Fruit fly (Drosophila melanogaster) whole organism, embryonic: ENCODE measurements around the gene hiro.

Experiments used
- Blimp-1 ChIP-seq: fragments of 200-800 bp; sonication (Bioruptor generic); optimal IDR thresholded peaks from 3 replicates; lab custom pipeline; 2018; ENCODE audit warnings: missing biosample characterization, missing genetic modification characterization, mild to moderate bottlenecking, moderate library complexity, missing genetic modification reagents
- CG10431 ChIP-seq: fragments of 200-800 bp; sonication (Bioruptor generic); optimal IDR thresholded peaks from 3 replicates; lab custom pipeline; 2018; ENCODE audit warnings: missing biosample characterization, mild to moderate bottlenecking, missing genetic modification characterization
- CG10979 ChIP-seq: fragments of 200-800 bp; sonication (Bioruptor generic); optimal IDR thresholded peaks from 2 replicates; lab custom pipeline; 2018; ENCODE audit warnings: missing biosample characterization, mild to moderate bottlenecking, missing genetic modification characterization, moderate library complexity
- CG11504 ChIP-seq: fragments of 200-800 bp; sonication (Bioruptor generic); optimal IDR thresholded peaks from 3 replicates; lab custom pipeline; 2019; ENCODE audit warnings: missing biosample characterization, mild to moderate bottlenecking, missing genetic modification characterization, moderate library complexity
- CG1233 ChIP-seq: fragments of 200-800 bp; sonication (Bioruptor generic); optimal IDR thresholded peaks from 4 replicates; lab custom pipeline; 2018; ENCODE audit warnings: missing biosample characterization, mild to moderate bottlenecking, missing genetic modification characterization
- CG16815 ChIP-seq: fragments of 200-800 bp; sonication (Bioruptor generic); optimal IDR thresholded peaks from 3 replicates; lab custom pipeline; 2017; ENCODE audit warnings: missing biosample characterization, mild to moderate bottlenecking, missing genetic modification characterization
- CG17829 ChIP-seq: fragments of 200-800 bp; optimal IDR thresholded peaks from 2 replicates; lab custom pipeline; 2019; ENCODE audit warnings: missing biosample characterization, mild to moderate bottlenecking, missing genetic modification characterization, moderate library complexity
- CG2199 ChIP-seq: fragments of 200-800 bp; sonication (Bioruptor generic); IDR thresholded peaks from 3 replicates; pipeline ENCODE4 v1.3.6; 2022; ENCODE audit warnings: missing biosample characterization, missing genetic modification characterization
- CG2678 ChIP-seq: fragments of 200-800 bp; sonication (Bioruptor generic); optimal IDR thresholded peaks from 3 replicates; lab custom pipeline; 2019; ENCODE audit warnings: missing biosample characterization, mild to moderate bottlenecking, missing genetic modification characterization, moderate library complexity
- CG2712 ChIP-seq: fragments of 200-800 bp; optimal IDR thresholded peaks from 3 replicates; lab custom pipeline; 2019; ENCODE audit warnings: missing biosample characterization, mild to moderate bottlenecking, missing genetic modification characterization, moderate library complexity
- CG31441 ChIP-seq: fragments of 200-800 bp; sonication (Bioruptor generic); IDR thresholded peaks from 2 replicates; pipeline ENCODE4 v1.3.6; 2022; ENCODE audit warnings: missing biosample characterization, missing genetic modification characterization
- CG32767 ChIP-seq: fragments of 200-800 bp; sonication (Bioruptor generic); IDR thresholded peaks from 2 replicates; pipeline ENCODE4 v1.3.6; 2022; ENCODE audit warnings: missing biosample characterization, missing genetic modification characterization
- CG6254 ChIP-seq: fragments of 200-800 bp; sonication (Bioruptor generic); optimal IDR thresholded peaks from 3 replicates; lab custom pipeline; 2017; ENCODE audit warnings: mild to moderate bottlenecking, missing biosample characterization, missing genetic modification reagents, missing genetic modification characterization
- CG6854 ChIP-seq: fragments of 200-800 bp; sonication (Bioruptor generic); optimal IDR thresholded peaks from 3 replicates; lab custom pipeline; 2017; ENCODE audit warnings: missing biosample characterization, mild to moderate bottlenecking, missing genetic modification characterization
- CG7556 ChIP-seq: fragments of 200-800 bp; sonication (Bioruptor generic); optimal IDR thresholded peaks from 2 replicates; lab custom pipeline; 2017; ENCODE audit warnings: missing biosample characterization, mild to moderate bottlenecking, missing genetic modification characterization
- CG7987 ChIP-seq: fragments of 200-800 bp; sonication (Bioruptor generic); optimal IDR thresholded peaks from 2 replicates; lab custom pipeline; 2018; ENCODE audit warnings: missing biosample characterization, mild to moderate bottlenecking, missing genetic modification characterization, moderate library complexity
- CG8359 ChIP-seq: fragments of 200-800 bp; sonication (Bioruptor generic); optimal IDR thresholded peaks from 2 replicates; lab custom pipeline; 2017; ENCODE audit warnings: missing biosample characterization, mild to moderate bottlenecking, missing genetic modification characterization, borderline replicate concordance
- CG9727 ChIP-seq: fragments of 200-800 bp; sonication (Bioruptor generic); optimal IDR thresholded peaks from 3 replicates; lab custom pipeline; 2017; ENCODE audit warnings: missing biosample characterization, mild to moderate bottlenecking, missing genetic modification characterization
- Drgx ChIP-seq: fragments of 200-800 bp; sonication (Bioruptor generic); IDR thresholded peaks from 2 replicates; pipeline ENCODE4 v1.3.6; 2022; ENCODE audit warnings: missing biosample characterization, missing genetic modification characterization
- Ets97D ChIP-seq: fragments of 200-800 bp; sonication (Bioruptor generic); optimal IDR thresholded peaks from 3 replicates; lab custom pipeline; 2016; ENCODE audit warnings: missing biosample characterization, missing genetic modification characterization
- Fer1 ChIP-seq: fragments of 200-800 bp; sonication (Bioruptor generic); optimal IDR thresholded peaks from 2 replicates; lab custom pipeline; 2017; ENCODE audit warnings: missing biosample characterization, mild to moderate bottlenecking, missing genetic modification characterization
- HLHmδ ChIP-seq: fragments of 200-800 bp; sonication (Bioruptor generic); optimal IDR thresholded peaks from 2 replicates; lab custom pipeline; 2018; ENCODE audit warnings: missing biosample characterization, mild to moderate bottlenecking, missing genetic modification characterization, moderate library complexity
- Hmx ChIP-seq: fragments of 200-800 bp; sonication (Bioruptor generic); optimal IDR thresholded peaks from 2 replicates; lab custom pipeline; 2016; ENCODE audit warnings: missing biosample characterization, missing genetic modification characterization
- PHDP ChIP-seq: fragments of 200-800 bp; sonication (Bioruptor generic); optimal IDR thresholded peaks from 3 replicates; lab custom pipeline; 2018; ENCODE audit warnings: missing biosample characterization, mild to moderate bottlenecking, missing genetic modification characterization, moderate library complexity
- Six4 ChIP-seq: fragments of 200-800 bp; sonication (Bioruptor generic); optimal IDR thresholded peaks from 2 replicates; lab custom pipeline; 2016; ENCODE audit warnings: missing biosample characterization, missing genetic modification characterization
- Xrp1 ChIP-seq: fragments of 200-800 bp; sonication (Bioruptor generic); IDR thresholded peaks from 2 replicates; pipeline ENCODE4 v1.3.6; 2022; ENCODE audit warnings: missing biosample characterization, missing genetic modification characterization
- ase ChIP-seq: fragments of 200-800 bp; sonication (Bioruptor generic); IDR thresholded peaks from 3 replicates; pipeline ENCODE4 v1.3.6; 2022; ENCODE audit warnings: missing biosample characterization, missing genetic modification characterization
- bab2 ChIP-seq: fragments of 200-800 bp; sonication (Bioruptor generic); optimal IDR thresholded peaks from 2 replicates; lab custom pipeline; 2016; ENCODE audit warnings: missing biosample characterization, missing genetic modification characterization
- chm ChIP-seq: fragments of 200-800 bp; sonication (Bioruptor generic); IDR thresholded peaks from 2 replicates; pipeline ENCODE4 v1.3.6; 2022; ENCODE audit warnings: missing biosample characterization, missing genetic modification characterization
- dimm ChIP-seq: fragments of 200-800 bp; sonication (Bioruptor generic); IDR thresholded peaks from 2 replicates; pipeline ENCODE4 v1.3.6; 2022; ENCODE audit warnings: missing biosample characterization, missing genetic modification characterization
- dmrt99B ChIP-seq: fragments of 200-800 bp; sonication (Bioruptor generic); optimal IDR thresholded peaks from 2 replicates; lab custom pipeline; 2018; ENCODE audit warnings: missing biosample characterization, mild to moderate bottlenecking, missing genetic modification characterization, moderate library complexity
- fd96Cb ChIP-seq: fragments of 200-800 bp; sonication (Bioruptor generic); optimal IDR thresholded peaks from 2 replicates; lab custom pipeline; 2018; ENCODE audit warnings: missing biosample characterization, mild to moderate bottlenecking, missing genetic modification characterization, moderate library complexity
- gem ChIP-seq: fragments of 200-800 bp; sonication (Bioruptor generic); optimal IDR thresholded peaks from 2 replicates; lab custom pipeline; 2019; ENCODE audit warnings: missing biosample characterization, mild to moderate bottlenecking, missing genetic modification characterization, moderate library complexity
- hb ChIP-seq: fragments of 200-800 bp; sonication (Bioruptor generic); IDR thresholded peaks from 3 replicates; pipeline ENCODE4 v1.3.6; 2022; ENCODE audit warnings: missing biosample characterization, missing genetic modification characterization; ENCODE audit not compliant: partially characterized antibody
- inv ChIP-seq: fragments of 200-800 bp; sonication (Bioruptor generic); IDR thresholded peaks from 2 replicates; pipeline ENCODE4 v1.3.6; 2022; ENCODE audit warnings: missing biosample characterization, missing genetic modification characterization; ENCODE audit not compliant: partially characterized antibody
- jigr1 ChIP-seq: fragments of 200-800 bp; sonication (Bioruptor generic); IDR thresholded peaks from 3 replicates; pipeline ENCODE4 v1.3.6; 2022; ENCODE audit warnings: missing biosample characterization, missing genetic modification characterization
- lola ChIP-seq, 3 experiments: fragments of >200 bp in 2 of 3; fragments of 200-800 bp in 1 of 3; sonication (Bioruptor generic) in 1 of 3; optimal IDR thresholded peaks; 2 replicates each; lab custom pipeline; 2017 to 2019; ENCODE audit warnings: missing biosample characterization in 3 of 3, missing genetic modification characterization in 3 of 3, mild to moderate bottlenecking in 1 of 3, moderate library complexity in 1 of 3
- org-1 ChIP-seq: fragments of 200-800 bp; sonication (Bioruptor generic); optimal IDR thresholded peaks from 2 replicates; lab custom pipeline; 2017; ENCODE audit warnings: missing biosample characterization, missing genetic modification characterization
- pros ChIP-seq: fragments of 200-800 bp; sonication (Bioruptor generic); optimal IDR thresholded peaks from 3 replicates; lab custom pipeline; 2019; ENCODE audit warnings: missing biosample characterization, mild to moderate bottlenecking, missing genetic modification characterization, moderate library complexity
- row ChIP-seq: fragments of 200-800 bp; sonication (Bioruptor generic); IDR thresholded peaks from 3 replicates; pipeline ENCODE4 v1.3.6; 2022; ENCODE audit warnings: missing biosample characterization, missing genetic modification characterization
- sc ChIP-seq, 3 experiments: fragments of >200 bp in 2 of 3; fragments of 200-800 bp in 1 of 3; sonication (Bioruptor generic) in 1 of 3; optimal IDR thresholded peaks; 2 replicates in 2 of 3; 3 replicates in 1 of 3; lab custom pipeline; 2017; ENCODE audit warnings: mild to moderate bottlenecking in 1 of 3, missing biosample characterization in 1 of 3, missing genetic modification characterization in 1 of 3, missing genetic modification reagents in 1 of 3
- sens ChIP-seq: fragments of 200-800 bp; sonication (Bioruptor generic); peaks from one replicate; lab custom pipeline; 2016; ENCODE audit warnings: missing biosample characterization, missing genetic modification characterization
- seq ChIP-seq: fragments of 200-800 bp; sonication (Bioruptor generic); IDR thresholded peaks from 2 replicates; pipeline ENCODE4 v1.3.6; 2022; ENCODE audit warnings: missing biosample characterization, missing genetic modification characterization
- sqz ChIP-seq: fragments of 200-800 bp; sonication (Bioruptor generic); optimal IDR thresholded peaks from 3 replicates; lab custom pipeline; 2018; ENCODE audit warnings: missing biosample characterization, mild to moderate bottlenecking, missing genetic modification characterization
- trem ChIP-seq: fragments of 200-800 bp; optimal IDR thresholded peaks from 3 replicates; lab custom pipeline; 2019; ENCODE audit warnings: missing biosample characterization, mild to moderate bottlenecking, missing genetic modification characterization, moderate library complexity
- zf30C ChIP-seq: fragments of 200-800 bp; sonication (Bioruptor generic); optimal IDR thresholded peaks from 3 replicates; lab custom pipeline; 2018; ENCODE audit warnings: missing biosample characterization, mild to moderate bottlenecking, missing genetic modification characterization
- zfh1 ChIP-seq: fragments of 200-800 bp; sonication (Bioruptor generic); IDR thresholded peaks from 3 replicates; pipeline ENCODE4 v1.3.6; 2022; ENCODE audit warnings: missing biosample characterization, missing genetic modification characterization

Gene hiro

DNA sequence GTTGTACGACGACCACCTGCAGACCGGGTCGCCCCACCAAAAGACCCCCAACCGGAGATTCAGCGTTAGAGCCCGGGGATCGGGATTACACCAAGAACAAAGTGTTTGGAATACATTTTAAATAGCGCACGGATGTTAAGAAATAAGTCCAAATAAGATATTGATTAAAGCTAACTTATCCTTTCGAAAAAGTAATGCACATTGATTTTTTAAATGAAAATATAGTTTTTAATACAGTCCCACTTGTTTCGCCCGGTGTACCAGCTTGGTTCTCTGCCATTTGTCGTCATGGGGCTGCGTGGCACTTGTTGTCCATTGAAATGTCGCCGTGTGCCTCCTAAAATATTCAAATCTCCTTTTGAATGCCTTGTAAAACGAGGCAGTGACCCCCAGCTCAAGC is 33.3 kb upstream of the hiro start (continued):
- TF ChIP-seq PHDP (tag; lab: Kevin White, UChicago) (no peak), dimm (no peak), Fer1 (no peak), Drgx (GFP tag; lab: Robert Waterston, UW) (peak; percentile 80), hb (GFP tag; lab: Robert Waterston, UW) (no peak), Hmx (GFP tag; lab: Kevin White, UChicago) (no peak), bab2 (GFP tag; lab: Kevin White, UChicago) (no peak), CG10431 (GFP tag; lab: Kevin White, UChicago) (no peak), CG2678 (tag; lab: Kevin White, UChicago) (peak; percentile 26), inv (no peak), seq (GFP tag; lab: Robert Waterston, UW) (0 out of 2 replicates have a peak, but pooled peaks have one; percentile 19), CG6854 (no peak), chm (GFP tag; lab: Robert Waterston, UW) (0 out of 2 replicates have a peak, but pooled peaks have one; percentile 26), zfh1 (GFP tag; lab: Robert Waterston, UW) (peak; percentile 49; the same call in 2 of the 3 replicates), dmrt99B (tag; lab: Kevin White, UChicago) (peak; percentile 33), row (GFP tag; lab: Robert Waterston, UW) (peak; percentile 53; the same call in 2 of the 3 replicates), CG7987 (no peak), CG31441 (GFP tag; lab: Robert Waterston, UW) (peak; percentile 70), CG1233 (GFP tag; lab: Kevin White, UChicago) (no peak), org-1 (GFP tag; lab: Kevin White, UChicago) (peak; percentile 35), HLHmδ (GFP tag; lab: Kevin White, UChicago) (no peak), Six4 (GFP tag; lab: Kevin White, UChicago) (peak; percentile 10), jigr1 (GFP tag; lab: Robert Waterston, UW) (no peak), CG16815 (GFP tag; lab: Kevin White, UChicago) (no peak), sc (optimal IDR thresholded peaks at IDR 0.05; lab: Kevin White, UChicago) (no peak), sc (GFP tag; optimal IDR thresholded peaks at IDR 0.05; lab: Kevin White, UChicago) (no peak)

- peak; percentile 58 for TF ChIP-seq sens
- no peak for TF ChIP-seq ase
- no peak for TF ChIP-seq CG6254 (GFP tag; lab: Kevin White, UChicago)
- no peak for TF ChIP-seq CG8359 (GFP tag; lab: Kevin White, UChicago)
- TF ChIP-seq CG2199 (GFP tag; lab: Robert Waterston, UW), result 0 out of 3 replicates have a peak, but pooled peaks have one; percentile 16
- no peak for TF ChIP-seq CG2678 (tag; lab: Kevin White, UChicago)
These were observed 30.6 kb upstream of the hiro start for dm6 chr3L:718378-718777.

DNA sequence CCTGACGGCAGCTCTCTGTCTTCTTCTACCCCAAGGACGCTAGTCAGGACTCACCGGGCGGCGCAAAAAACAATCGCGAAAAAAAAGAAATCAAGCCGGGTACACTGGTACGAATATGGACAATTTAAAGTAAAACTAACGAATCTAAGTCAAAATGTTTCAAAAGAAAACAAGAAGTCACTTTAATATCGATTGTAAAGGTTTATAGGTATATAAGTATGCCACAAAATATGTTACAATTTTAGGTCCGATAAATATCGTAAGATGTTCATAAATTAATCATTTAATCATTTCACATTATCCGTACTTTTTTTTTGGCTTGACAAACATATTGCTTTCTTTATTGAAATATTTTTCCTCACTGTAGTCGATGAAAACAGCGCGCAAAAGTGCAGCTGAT is 28.3 kb upstream of the hiro start:
- peak; percentile 14 for TF ChIP-seq dmrt99B (tag; lab: Kevin White, UChicago)
- TF ChIP-seq pros (GFP tag; lab: Kevin White, UChicago), result peak; percentile 74
- TF ChIP-seq Ets97D, result no peak
- peak; percentile 47 for TF ChIP-seq sqz (GFP tag; lab: Kevin White, UChicago)
- peak; percentile 21 for TF ChIP-seq CG11504
- peak; percentile 31 for TF ChIP-seq CG17829 (tag; lab: Kevin White, UChicago)
- TF ChIP-seq trem (tag; lab: Kevin White, UChicago), result peak; percentile 1
- peak; percentile 34 for TF ChIP-seq CG2678 (tag; lab: Kevin White, UChicago)
- TF ChIP-seq CG9727 (GFP tag; lab: Kevin White, UChicago), result peak; percentile 49
- peak; percentile 23 for TF ChIP-seq Blimp-1 (GFP tag; lab: Kevin White, UChicago)
- TF ChIP-seq CG2712 (tag; lab: Kevin White, UChicago), result peak; percentile 43
- peak; percentile 46 for TF ChIP-seq zf30C (GFP tag; lab: Kevin White, UChicago)
- TF ChIP-seq fd96Cb (tag; lab: Kevin White, UChicago), result peak; percentile 2
- peak; percentile 44 for TF ChIP-seq gem (tag; lab: Kevin White, UChicago)
- peak; percentile 53; the same call in 1 of the 2 replicates for TF ChIP-seq Xrp1 (GFP tag; lab: Robert Waterston, UW)
- TF ChIP-seq CG10979, result peak; percentile 65
- no peak for TF ChIP-seq CG32767 (GFP tag; lab: Robert Waterston, UW)
- TF ChIP-seq CG7556, result peak; percentile 27
- TF ChIP-seq lola (GFP tag; optimal IDR thresholded peaks at IDR 0.05; lab: Kevin White, UChicago), result peak in 1 of 3 experiments; percentile 54
- TF ChIP-seq CG31441 (GFP tag; lab: Robert Waterston, UW), result peak; percentile 42; the same call in 1 of the 2 replicates
